Worm (Caenorhabditis elegans) whole organism, young adult: ENCODE measurements around the gene D1086.2.

Source experiments
- B0035.1 ChIP-seq: sonication (generic microtip); optimal IDR thresholded peaks from 2 replicates; lab custom pipeline; 2016; ENCODE audit warnings: missing genetic modification characterization, mild to moderate bottlenecking, missing compliant biosample characterization, missing genotype, missing genetic modification reagents
- C06A6.2 ChIP-seq: fragments of 200-800 bp; sonication (Bioruptor generic); conservative IDR thresholded peaks from 2 replicates; pipeline ENCODE4 v1.3.6; 2022; ENCODE audit warnings: missing genetic modification characterization, missing compliant biosample characterization
- snpc-4 ChIP-seq, 5 experiments: fragments of 150-350 bp in 1 of 5; sonication (generic microtip) in 4 of 5; optimal IDR thresholded peaks; 2 replicates each; lab custom pipeline; 2014 to 2018; ENCODE audit warnings: missing genetic modification characterization in 5 of 5, missing biosample characterization in 3 of 5, antibody characterized with exemption in 2 of 5, mild to moderate bottlenecking in 2 of 5, missing compliant biosample characterization in 2 of 5, missing genotype in 2 of 5, moderate library complexity in 2 of 5, missing genetic modification reagents in 1 of 5
- unc-62 ChIP-seq: fragments of 150-350 bp; optimal IDR thresholded peaks from 2 replicates; lab custom pipeline; 2014; ENCODE audit warnings: missing biosample characterization, missing genetic modification reagents, missing genetic modification characterization

- no peak for TF ChIP-seq snpc-4 (GFP tag; optimal IDR thresholded peaks at IDR 0.05; lab: Kevin White, UChicago)
- no peak for TF ChIP-seq snpc-4 (tag; optimal IDR thresholded peaks at IDR 0.05; lab: Kevin White, UChicago)
- no peak for TF ChIP-seq C06A6.2 (GFP tag; lab: Robert Waterston, UW)
- TF ChIP-seq unc-62 = no peak
- no peak for TF ChIP-seq B0035.1 (tag; lab: Kevin White, UChicago)
Measured at ce11 chrV:14130226-14130625, 31.8 kb upstream of the D1086.2 start.
